Fruit fly (Drosophila melanogaster) whole organism, prepupa: ENCODE measurements around the gene CG7031.

Experiments used
- Blimp-1 ChIP-seq: fragments of 200-800 bp; sonication (Bioruptor generic); optimal IDR thresholded peaks from 3 replicates; lab custom pipeline; 2017; ENCODE audit warnings: missing biosample characterization, missing genetic modification characterization, mild to moderate bottlenecking, moderate library complexity, missing genetic modification reagents
- CG10631 ChIP-seq: fragments of 200-800 bp; sonication (Bioruptor generic); optimal IDR thresholded peaks from 2 replicates; lab custom pipeline; 2016; ENCODE audit warnings: missing biosample characterization, missing genetic modification characterization
- CG32006 ChIP-seq: fragments of 200-800 bp; sonication (Bioruptor generic); optimal IDR thresholded peaks from 3 replicates; lab custom pipeline; 2017; ENCODE audit warnings: missing biosample characterization, mild to moderate bottlenecking, missing genetic modification characterization
- CG3919 ChIP-seq: fragments of 200-800 bp; sonication (Bioruptor generic); optimal IDR thresholded peaks from 3 replicates; lab custom pipeline; 2016; ENCODE audit warnings: missing biosample characterization, missing genetic modification characterization
- CG6808 ChIP-seq: fragments of 200-800 bp; sonication (Bioruptor generic); optimal IDR thresholded peaks from 3 replicates; lab custom pipeline; 2017; ENCODE audit warnings: missing biosample characterization, missing genetic modification characterization, mild to moderate bottlenecking, moderate library complexity, missing genetic modification reagents
- Lpt ChIP-seq: fragments of 200-800 bp; sonication (Bioruptor generic); optimal IDR thresholded peaks from 3 replicates; lab custom pipeline; 2016; ENCODE audit warnings: missing biosample characterization, missing genetic modification characterization
- achi ChIP-seq: fragments of 200-800 bp; sonication (Bioruptor generic); optimal IDR thresholded peaks from 3 replicates; lab custom pipeline; 2016; ENCODE audit warnings: missing biosample characterization, missing genetic modification characterization
- net ChIP-seq: fragments of 200-800 bp; sonication (Bioruptor generic); optimal IDR thresholded peaks from 3 replicates; lab custom pipeline; 2016; ENCODE audit warnings: missing biosample characterization, missing genetic modification characterization
- ss ChIP-seq, 2 experiments: fragments of 200-800 bp; sonication (Bioruptor generic); optimal IDR thresholded peaks; 2 replicates in 1 of 2; 3 replicates in 1 of 2; lab custom pipeline; 2017 to 2018; ENCODE audit warnings: mild to moderate bottlenecking in 2 of 2, missing biosample characterization in 2 of 2, missing genetic modification characterization in 2 of 2, moderate library complexity in 1 of 2

DNA sequence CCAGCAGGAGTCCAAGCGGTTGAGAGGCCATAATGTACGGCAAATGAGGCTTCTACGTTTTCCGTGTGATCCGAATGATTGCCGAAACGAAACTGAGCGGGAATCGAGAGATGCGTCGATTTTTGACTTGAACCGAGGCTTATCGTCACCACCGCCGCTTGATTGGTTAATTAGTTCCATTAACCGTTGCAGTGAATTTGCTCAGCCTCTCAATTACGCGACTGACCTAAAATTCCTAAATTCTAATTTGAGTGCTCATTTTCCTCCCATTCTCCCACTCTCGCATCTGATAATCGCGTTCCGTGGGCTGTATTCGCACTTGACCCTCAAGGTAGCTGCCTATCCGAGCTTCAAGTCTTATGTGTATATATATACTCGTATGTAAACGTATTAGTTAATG is 38.0 kb upstream of the CG7031 start, which contains the start of gene Nepl15:
- no peak for TF ChIP-seq net (GFP tag; lab: Kevin White, UChicago)
- TF ChIP-seq achi, result no peak
- no peak for TF ChIP-seq CG10631 (GFP tag; lab: Kevin White, UChicago)
- no peak for TF ChIP-seq CG32006
- no peak for TF ChIP-seq CG3919 (GFP tag; lab: Kevin White, UChicago)
- TF ChIP-seq ss (GFP tag; optimal IDR thresholded peaks at IDR 0.05; lab: Kevin White, UChicago), result no peak
- TF ChIP-seq Blimp-1, result no peak
- TF ChIP-seq Lpt (GFP tag; lab: Kevin White, UChicago), result no peak
- no peak for TF ChIP-seq CG6808 (GFP tag; lab: Kevin White, UChicago)
